Worm (Caenorhabditis elegans): ENCODE measurements around the gene bcl-7.

Gene bcl-7

DNA sequence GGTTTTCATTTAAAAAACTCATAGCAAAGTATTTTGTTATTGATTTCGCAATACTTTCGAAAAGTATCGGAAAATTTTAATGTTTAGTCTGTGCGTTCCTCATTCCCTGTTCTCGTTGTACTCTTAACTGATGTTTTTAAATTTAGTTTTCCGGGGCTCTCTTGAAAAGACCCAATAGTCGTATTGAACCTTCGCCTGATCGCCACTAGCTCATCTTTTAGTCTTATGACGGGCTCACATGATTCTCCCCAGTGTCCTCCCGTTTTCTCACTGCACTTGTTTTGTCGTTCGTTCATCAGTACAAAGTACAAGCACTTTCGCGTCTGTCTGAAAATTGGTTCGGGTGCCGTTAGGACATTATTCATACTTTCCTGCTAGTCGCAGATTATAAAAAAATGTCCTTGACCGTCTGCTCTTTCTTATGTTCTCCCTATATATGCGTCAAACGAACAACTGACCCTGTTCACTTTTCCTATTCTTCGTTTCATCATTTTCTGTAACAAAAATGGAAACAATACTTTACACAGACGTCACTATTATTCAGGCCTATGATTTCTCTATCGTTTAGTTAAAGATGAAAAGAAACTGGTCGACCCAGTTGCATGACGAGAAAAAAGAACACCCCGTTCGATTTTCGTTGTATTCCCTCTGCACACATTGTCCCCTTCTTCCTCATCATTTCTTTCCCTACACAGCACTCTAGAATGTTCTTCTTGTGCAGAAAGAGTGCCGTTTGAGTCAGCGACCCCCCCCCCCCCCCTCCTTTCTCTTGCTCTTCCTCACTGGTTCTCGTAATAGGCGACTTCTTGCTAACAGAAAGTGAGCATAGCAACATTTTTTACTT is 13.8 kb downstream of the bcl-7 start, which contains the start of gene ubq-1:
Gene ubq-1, plus strand, starts transcription at position 802 of the 844 bp plus-strand sequence.
- TF ChIP-seq ztf-7 (tag; optimal IDR thresholded peaks at IDR 0.05) (peak; percentile 12), mep-1 (tag; optimal IDR thresholded peaks at IDR 0.05) (peak; percentile 19), lsy-2 (tag; optimal IDR thresholded peaks at IDR 0.05) (no peak), zag-1 (tag; optimal IDR thresholded peaks at IDR 0.05) (no peak), aha-1 (tag) (peak; percentile 48), nhr-237 (tag; optimal IDR thresholded peaks at IDR 0.05) (no peak), lin-38 (GFP tag; IDR thresholded peaks at IDR 0.05) (no peak), arid-1 (GFP tag; conservative IDR thresholded peaks at IDR 0.05) (0 out of 2 replicates have a peak, but pooled peaks have one; percentile 3), daf-16 (GFP tag; optimal IDR thresholded peaks at IDR 0.05) (no peak), daf-16 (tag; optimal IDR thresholded peaks at IDR 0.05) (peak; percentile 0), ctbp-1 (GFP tag; IDR thresholded peaks at IDR 0.05) (peak; percentile 51), unc-62 (GFP tag; optimal IDR thresholded peaks at IDR 0.05 in 1 of 2) (peak in 1 of 2 experiments; percentile 96), unc-62 (tag; optimal IDR thresholded peaks at IDR 0.05) (no peak), T20F7.1 (GFP tag; optimal IDR thresholded peaks at IDR 0.05) (peak; percentile 12), sdz-12 (GFP tag; optimal IDR thresholded peaks at IDR 0.05) (no peak), nhr-6 (tag; optimal IDR thresholded peaks at IDR 0.05) (no peak), hlh-30 (tag; optimal IDR thresholded peaks at IDR 0.05; ENCODE audit: insufficient read depth) (peak; percentile 92), lim-7 (GFP tag; IDR thresholded peaks at IDR 0.05) (0 out of 2 replicates have a peak, but pooled peaks have one; percentile 42), mes-2 (tag; optimal IDR thresholded peaks at IDR 0.05; ENCODE audit: poor library complexity, severe bottlenecking) (peak; percentile 10), pha-4 (GFP tag; IDR thresholded peaks at IDR 0.05) (peak; percentile 27; the same call in 1 of the 2 replicates), pha-4 (tag; optimal IDR thresholded peaks at IDR 0.05) (no peak), egl-43 (GFP tag; IDR thresholded peaks at IDR 0.05) (peak; percentile 37; the same call in 1 of the 2 replicates), lin-29 (GFP tag; IDR thresholded peaks at IDR 0.05) (peak; percentile 50; the same call in 1 of the 2 replicates), ceh-44 (GFP tag; IDR thresholded peaks at IDR 0.05) (0 out of 2 replicates have a peak, but pooled peaks have one; percentile 1), T26A8.4 (GFP tag; IDR thresholded peaks at IDR 0.05) (peak; percentile 25), dmd-9 (GFP tag; IDR thresholded peaks at IDR 0.05) (no peak; the same call in 1 of the 2 replicates), madf-5 (GFP tag; IDR thresholded peaks at IDR 0.05) (0 out of 4 replicates have a peak, but pooled peaks of 1 of the 2 experiments have one; percentile 61)

DNA sequence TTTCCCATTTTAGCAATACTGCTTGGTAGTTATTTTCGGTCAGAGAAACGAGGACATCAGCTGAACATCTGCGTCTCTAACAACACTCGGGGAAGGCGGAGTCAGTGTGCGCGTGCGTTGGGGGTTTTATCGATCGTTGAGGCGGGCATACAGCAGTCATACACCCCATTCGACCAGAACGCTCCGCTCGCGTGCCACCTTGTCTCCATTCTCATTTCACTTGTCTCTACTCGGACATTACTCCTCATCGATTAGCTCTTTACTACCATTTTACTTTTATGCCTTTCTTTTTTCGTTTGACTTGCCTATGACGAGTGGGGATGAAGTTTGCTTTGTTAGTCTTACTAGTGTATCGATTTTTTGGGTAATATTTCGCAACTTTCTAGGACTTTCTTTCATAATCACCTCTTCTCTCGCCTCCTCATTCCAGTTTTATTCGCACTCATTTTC is 14.7 kb downstream of the bcl-7 start:
- TF ChIP-seq nhr-10 (tag; optimal IDR thresholded peaks at IDR 0.05): no peak
- TF ChIP-seq nhr-11 (tag; optimal IDR thresholded peaks at IDR 0.05): peak; percentile 66
- no peak for TF ChIP-seq nhr-41 (GFP tag; IDR thresholded peaks at IDR 0.05)
- no peak for TF ChIP-seq ceh-82 (tag; optimal IDR thresholded peaks at IDR 0.05)
- no peak for TF ChIP-seq Y48G9A.11 (GFP tag; IDR thresholded peaks at IDR 0.05)
- no peak for TF ChIP-seq daf-8 (GFP tag; IDR thresholded peaks at IDR 0.05)
- no peak for TF ChIP-seq spr-3 (GFP tag; optimal IDR thresholded peaks at IDR 0.05)
- TF ChIP-seq tra-1 (GFP tag; IDR thresholded peaks at IDR 0.05): peak; percentile 34; the same call in 1 of the 2 replicates
- peak; percentile 99 for TF ChIP-seq aha-1 (tag)
- peak; percentile 97 for TF ChIP-seq ama-1 (optimal IDR thresholded peaks at IDR 0.05)
- TF ChIP-seq gei-8 (GFP tag; optimal IDR thresholded peaks at IDR 0.05): no peak
- peak; percentile 72 for TF ChIP-seq hmg-1.1 (GFP tag; IDR thresholded peaks at IDR 0.05)
- TF ChIP-seq Y75B8A.6 (GFP tag; IDR thresholded peaks at IDR 0.05): no peak
- TF ChIP-seq spr-1 (tag; optimal IDR thresholded peaks at IDR 0.05): peak; percentile 40
- TF ChIP-seq dmd-6 (GFP tag; IDR thresholded peaks at IDR 0.05): peak; percentile 56; the same call in 1 of the 2 replicates
- TF ChIP-seq lir-3 (tag; optimal IDR thresholded peaks at IDR 0.05): no peak
- no peak for TF ChIP-seq zfp-2 (tag; optimal IDR thresholded peaks at IDR 0.05)
- TF ChIP-seq set-16 (GFP tag; IDR thresholded peaks at IDR 0.05): peak; percentile 5; the same call in 1 of the 2 replicates
- TF ChIP-seq T26A8.4 (GFP tag; IDR thresholded peaks at IDR 0.05): 0 out of 2 replicates have a peak, but pooled peaks have one; percentile 46
- peak; percentile 53 for TF ChIP-seq lin-38 (GFP tag; IDR thresholded peaks at IDR 0.05)
- TF ChIP-seq nhr-237 (tag; optimal IDR thresholded peaks at IDR 0.05): no peak
- TF ChIP-seq tag-97 (GFP tag; IDR thresholded peaks at IDR 0.05): no peak
- TF ChIP-seq F37D6.2 (tag; optimal IDR thresholded peaks at IDR 0.05): no peak
- TF ChIP-seq egl-27 (tag; optimal IDR thresholded peaks at IDR 0.05): no peak
- no peak for TF ChIP-seq Y5F2A.4 (GFP tag; optimal IDR thresholded peaks at IDR 0.05)
- TF ChIP-seq hif-1 (tag; optimal IDR thresholded peaks at IDR 0.05): peak in 1 of 2 experiments; percentile 62

Data from whole organism, L4 larva.